Worm (Caenorhabditis elegans): ENCODE measurements around the gene B0361.11.

The B0361.11 gene

ce11 chrIII:7319390-7319789, 42.0 kb downstream of the B0361.11 start, which contains the start of gene F56C9.8:
Gene F56C9.8 (minus strand): TSS chrIII:7319509.
- no peak for TF ChIP-seq pqm-1 (tag; optimal IDR thresholded peaks at IDR 0.05)
- no peak for TF ChIP-seq dve-1 (tag; optimal IDR thresholded peaks at IDR 0.05)
- no peak for TF ChIP-seq hlh-30 (tag; optimal IDR thresholded peaks at IDR 0.05; ENCODE audit: insufficient read depth)
- TF ChIP-seq K02D7.2 (tag; optimal IDR thresholded peaks at IDR 0.05), result no peak
- TF ChIP-seq fax-1 (tag; optimal IDR thresholded peaks at IDR 0.05), result no peak
- TF ChIP-seq ceh-2 (tag; optimal IDR thresholded peaks at IDR 0.05), result no peak
- TF ChIP-seq gmeb-2 (tag; optimal IDR thresholded peaks at IDR 0.05), result no peak
- no peak for TF ChIP-seq F13H6.1 (tag; optimal IDR thresholded peaks at IDR 0.05)
- TF ChIP-seq tbx-7 (tag; optimal IDR thresholded peaks at IDR 0.05), result no peak

DNA sequence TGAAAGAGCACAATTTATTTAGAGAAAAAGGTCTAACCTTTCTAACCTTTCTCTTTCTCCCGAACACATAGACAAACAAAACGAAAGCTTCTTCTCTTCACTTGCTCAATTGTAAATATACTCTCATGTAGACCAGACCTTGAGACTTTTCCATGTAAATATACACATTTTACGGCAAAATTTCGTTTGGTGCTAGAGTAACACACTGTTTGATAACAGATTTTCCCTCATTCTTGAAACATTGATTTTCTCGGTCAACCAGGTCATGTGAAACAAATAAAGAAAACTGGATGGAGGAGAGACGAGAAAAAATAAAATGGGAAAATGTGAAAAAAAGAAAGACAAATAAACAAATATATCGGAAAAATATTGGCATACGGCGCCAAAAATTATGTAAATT, 44.6 kb downstream of the B0361.11 start:
- TF ChIP-seq ets-4 (tag; optimal IDR thresholded peaks at IDR 0.05) (no peak), pqm-1 (tag; optimal IDR thresholded peaks at IDR 0.05) (no peak), sdc-2 (tag; optimal IDR thresholded peaks at IDR 0.05) (no peak), odd-2 (tag; optimal IDR thresholded peaks at IDR 0.05) (no peak), ceh-48 (tag; optimal IDR thresholded peaks at IDR 0.05) (no peak), pag-3 (tag; optimal IDR thresholded peaks at IDR 0.05; ENCODE audit: borderline replicate concordance) (no peak), hlh-30 (tag; optimal IDR thresholded peaks at IDR 0.05; ENCODE audit: insufficient read depth) (no peak), zip-5 (tag; optimal IDR thresholded peaks at IDR 0.05) (no peak), syd-9 (tag; optimal IDR thresholded peaks at IDR 0.05) (no peak), pha-2 (tag; optimal IDR thresholded peaks at IDR 0.05) (no peak), fkh-6 (tag; optimal IDR thresholded peaks at IDR 0.05) (no peak), ceh-19 (GFP tag; optimal IDR thresholded peaks at IDR 0.05) (no peak), npax-4 (tag; optimal IDR thresholded peaks at IDR 0.05) (no peak)

DNA sequence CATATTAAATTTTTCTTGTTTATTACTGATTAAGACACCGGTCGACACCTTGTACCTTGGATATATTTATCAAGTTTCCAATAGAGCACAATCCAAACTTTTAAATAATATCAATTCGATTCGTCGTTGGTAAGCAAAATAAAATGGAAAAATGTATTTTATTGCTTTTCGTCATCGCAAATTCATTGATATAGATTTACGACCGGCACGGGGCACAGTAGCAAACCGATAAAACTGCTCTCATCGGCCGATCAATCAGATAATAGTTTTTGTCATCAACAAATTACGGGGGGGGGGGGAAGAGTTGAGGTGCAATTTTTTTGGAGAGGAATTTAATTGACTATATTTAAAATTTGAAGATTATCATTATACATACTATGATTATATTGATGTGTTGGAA, 45.9 kb downstream of the B0361.11 start:
- no peak for TF ChIP-seq unc-3 (GFP tag; conservative IDR thresholded peaks at IDR 0.05)
- TF ChIP-seq unc-3 (tag; optimal IDR thresholded peaks at IDR 0.05), result no peak
- TF ChIP-seq lin-11 (tag; optimal IDR thresholded peaks at IDR 0.05), result no peak
- no peak for TF ChIP-seq syd-9 (tag; optimal IDR thresholded peaks at IDR 0.05)
- TF ChIP-seq odd-2 (tag; optimal IDR thresholded peaks at IDR 0.05), result no peak
- TF ChIP-seq Y22D7AL.16 (tag; optimal IDR thresholded peaks at IDR 0.05), result no peak
- no peak for TF ChIP-seq C08G9.2 (tag; optimal IDR thresholded peaks at IDR 0.05)
- TF ChIP-seq nhr-11 (tag; optimal IDR thresholded peaks at IDR 0.05), result no peak
- no peak for TF ChIP-seq fkh-10 (GFP tag; optimal IDR thresholded peaks at IDR 0.05)
- no peak for TF ChIP-seq ztf-16 (tag; optimal IDR thresholded peaks at IDR 0.05)
- no peak for TF ChIP-seq ceh-24 (tag; optimal IDR thresholded peaks at IDR 0.05)
- TF ChIP-seq dve-1 (tag; optimal IDR thresholded peaks at IDR 0.05), result no peak
- TF ChIP-seq pros-1 (tag; optimal IDR thresholded peaks at IDR 0.05), result no peak
- TF ChIP-seq K02D7.2 (tag; optimal IDR thresholded peaks at IDR 0.05), result no peak
- TF ChIP-seq madf-2 (tag; optimal IDR thresholded peaks at IDR 0.05), result no peak
- TF ChIP-seq hlh-30 (tag; optimal IDR thresholded peaks at IDR 0.05; ENCODE audit: insufficient read depth), result no peak
- TF ChIP-seq pag-3 (tag; optimal IDR thresholded peaks at IDR 0.05; ENCODE audit: borderline replicate concordance), result no peak
- no peak for TF ChIP-seq ceh-6 (GFP tag; optimal IDR thresholded peaks at IDR 0.05)
- TF ChIP-seq hlh-13 (GFP tag; optimal IDR thresholded peaks at IDR 0.05), result no peak
- no peak for TF ChIP-seq eyg-1 (tag; optimal IDR thresholded peaks at IDR 0.05)
- TF ChIP-seq ceh-45 (GFP tag; IDR thresholded peaks at IDR 0.05), result no peak

DNA sequence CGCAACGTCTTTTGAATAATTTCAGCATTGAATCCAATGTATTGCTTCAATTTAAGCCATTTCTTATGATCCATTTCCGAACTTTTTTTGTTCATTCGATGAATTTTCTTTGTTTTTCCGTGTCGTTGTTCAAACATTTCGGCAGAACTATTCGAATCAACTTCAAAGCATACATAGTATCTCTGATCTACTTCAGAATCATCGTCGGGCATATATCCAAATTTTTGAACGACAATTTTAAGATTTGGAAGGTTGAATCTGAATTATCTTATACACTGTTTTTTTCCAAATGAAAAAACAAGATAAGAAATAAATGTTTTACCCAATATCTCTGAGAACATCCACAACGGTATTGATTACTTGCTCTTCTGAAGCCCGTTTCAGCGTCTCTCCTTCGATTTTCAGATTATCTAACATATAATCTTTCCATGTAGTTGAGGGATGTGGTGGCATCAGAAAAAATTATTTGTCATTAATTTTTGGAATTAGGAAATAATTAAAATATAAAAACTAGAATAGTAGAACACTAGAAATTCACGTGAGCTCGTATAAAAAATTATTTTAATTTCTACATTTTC, 51.8 kb downstream of the B0361.11 start, which contains the start of gene lab-2:
TSS of gene lab-2 (minus strand) at position 453 of the 578 bp plus-strand sequence.
- TF ChIP-seq syd-9 (tag; optimal IDR thresholded peaks at IDR 0.05), result no peak
- TF ChIP-seq unc-42 (tag; optimal IDR thresholded peaks at IDR 0.05), result no peak
- no peak for TF ChIP-seq ceh-6 (GFP tag; optimal IDR thresholded peaks at IDR 0.05)
- no peak for TF ChIP-seq dve-1 (tag; optimal IDR thresholded peaks at IDR 0.05)
- TF ChIP-seq ceh-34 (tag; optimal IDR thresholded peaks at IDR 0.05), result no peak
- no peak for TF ChIP-seq che-1 (tag; optimal IDR thresholded peaks at IDR 0.05)
